Fruit fly (Drosophila melanogaster): ENCODE results near the gene CG17300.

- no peak for TF ChIP-seq Dll (optimal IDR thresholded peaks at IDR 0.05)
- TF ChIP-seq psq (optimal IDR thresholded peaks at IDR 0.05) = no peak
- TF ChIP-seq CG8478 (optimal IDR thresholded peaks at IDR 0.05) = no peak
- no peak for TF ChIP-seq EcR (GFP tag; optimal IDR thresholded peaks at IDR 0.05)
- TF ChIP-seq usp (GFP tag; optimal IDR thresholded peaks at IDR 0.05) = no peak
- TF ChIP-seq pan (optimal IDR thresholded peaks at IDR 0.05) = no peak
These were observed 40.3 kb downstream of the CG17300 start, which contains the start of gene CG11279 for dm6 chr3L:13046758-13047157.
